Fruit fly (Drosophila melanogaster): Measurements from ENCODE around the gene CG3919.

CG3919 gene

DNA sequence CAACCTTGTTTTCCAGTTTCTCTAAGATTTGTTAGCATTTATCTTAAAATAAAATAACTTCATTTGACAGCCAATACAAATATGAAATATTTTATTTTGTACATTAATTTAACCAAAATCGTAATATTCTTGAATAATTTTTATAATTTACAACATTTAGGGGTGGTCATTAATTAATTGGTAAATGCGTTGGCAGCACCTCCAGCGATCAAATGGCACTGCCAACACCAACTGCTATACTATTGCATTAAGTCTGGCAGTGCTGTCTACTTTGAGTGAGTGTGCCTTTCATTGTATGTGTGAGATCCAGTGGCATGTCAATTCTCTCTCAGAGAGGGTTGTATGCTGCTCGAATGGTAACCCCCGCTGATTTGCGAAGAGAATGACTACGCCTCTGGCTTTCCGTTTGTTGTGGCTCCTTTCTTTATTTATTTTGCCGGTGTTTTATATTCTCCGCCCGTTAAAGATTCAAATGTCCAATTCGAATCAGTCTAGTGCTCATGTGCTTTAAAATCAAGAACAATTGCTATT is at the start of gene CG3919:
Gene CG3919, plus strand, starts transcription at position 481 of the 531 bp plus-strand sequence.
- TF ChIP-seq Hr96 (GFP tag; optimal IDR thresholded peaks at IDR 0.05) = no peak
- peak; percentile 45 for TF ChIP-seq CG12768 (GFP tag; optimal IDR thresholded peaks at IDR 0.05)
- TF ChIP-seq cnc (optimal IDR thresholded peaks at IDR 0.05) = no peak
- TF ChIP-seq CG7101 (tag; optimal IDR thresholded peaks at IDR 0.05) = peak; percentile 59
- peak; percentile 50 for TF ChIP-seq CG7045 (GFP tag; optimal IDR thresholded peaks at IDR 0.05)
- TF ChIP-seq pad (GFP tag; optimal IDR thresholded peaks at IDR 0.05) = peak; percentile 45
- TF ChIP-seq CG14711 (tag; optimal IDR thresholded peaks at IDR 0.05) = peak; percentile 13
- no peak for TF ChIP-seq ovo (GFP tag; optimal IDR thresholded peaks at IDR 0.05)
- TF ChIP-seq toe (GFP tag; optimal IDR thresholded peaks at IDR 0.05) = peak; percentile 65
- no peak for TF ChIP-seq tj (GFP tag; optimal IDR thresholded peaks at IDR 0.05)
- TF ChIP-seq Clk (GFP tag; optimal IDR thresholded peaks at IDR 0.05) = no peak
- peak; percentile 57 for TF ChIP-seq CG5204 (GFP tag; optimal IDR thresholded peaks at IDR 0.05)
- TF ChIP-seq cic (GFP tag; optimal IDR thresholded peaks at IDR 0.05) = no peak
- TF ChIP-seq CG33017 (tag; optimal IDR thresholded peaks at IDR 0.05) = no peak
- TF ChIP-seq CG1620 (GFP tag; optimal IDR thresholded peaks at IDR 0.05) = peak; percentile 34
- peak; percentile 40 for TF ChIP-seq CG11617 (GFP tag; optimal IDR thresholded peaks at IDR 0.05)
- TF ChIP-seq Crg-1 (GFP tag; optimal IDR thresholded peaks at IDR 0.05) = no peak
- TF ChIP-seq bab1 (GFP tag; optimal IDR thresholded peaks at IDR 0.05) = peak; percentile 49
- peak; percentile 14 for TF ChIP-seq Mnt (GFP tag; optimal IDR thresholded peaks at IDR 0.05)
- TF ChIP-seq kay (GFP tag; ENCODE audit: borderline replicate concordance) = peak; percentile 16

DNA sequence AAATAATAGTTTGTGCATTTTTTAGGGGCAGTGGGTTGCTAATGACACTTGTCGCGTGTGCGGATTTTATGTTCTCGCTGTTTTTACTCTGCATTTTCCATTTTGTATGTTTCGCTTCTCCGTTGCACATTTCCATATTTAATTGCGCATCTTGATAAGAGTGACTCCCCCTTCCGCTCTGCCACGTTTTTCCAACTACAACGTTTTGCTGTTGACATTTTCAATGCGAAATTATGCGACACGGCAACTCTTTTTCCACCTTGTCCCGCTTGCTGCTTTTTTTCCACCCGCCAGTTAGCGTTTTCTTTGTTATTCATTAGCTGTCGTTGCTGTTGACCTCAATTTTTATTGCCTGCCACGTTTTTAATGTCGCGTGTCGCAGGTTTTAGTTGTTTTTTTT is 48.4 kb upstream of the CG3919 start:
- TF ChIP-seq Mnt (GFP tag; optimal IDR thresholded peaks at IDR 0.05) (no peak), bab1 (GFP tag; optimal IDR thresholded peaks at IDR 0.05) (no peak), CG7101 (tag; optimal IDR thresholded peaks at IDR 0.05) (no peak), CG33017 (tag; optimal IDR thresholded peaks at IDR 0.05) (no peak), toe (GFP tag; optimal IDR thresholded peaks at IDR 0.05) (no peak), tj (GFP tag; optimal IDR thresholded peaks at IDR 0.05) (peak; percentile 81), CG14711 (tag; optimal IDR thresholded peaks at IDR 0.05) (peak; percentile 58), ovo (GFP tag; optimal IDR thresholded peaks at IDR 0.05) (no peak), CG11617 (GFP tag; optimal IDR thresholded peaks at IDR 0.05) (no peak), CG7045 (GFP tag; optimal IDR thresholded peaks at IDR 0.05) (no peak)

DNA sequence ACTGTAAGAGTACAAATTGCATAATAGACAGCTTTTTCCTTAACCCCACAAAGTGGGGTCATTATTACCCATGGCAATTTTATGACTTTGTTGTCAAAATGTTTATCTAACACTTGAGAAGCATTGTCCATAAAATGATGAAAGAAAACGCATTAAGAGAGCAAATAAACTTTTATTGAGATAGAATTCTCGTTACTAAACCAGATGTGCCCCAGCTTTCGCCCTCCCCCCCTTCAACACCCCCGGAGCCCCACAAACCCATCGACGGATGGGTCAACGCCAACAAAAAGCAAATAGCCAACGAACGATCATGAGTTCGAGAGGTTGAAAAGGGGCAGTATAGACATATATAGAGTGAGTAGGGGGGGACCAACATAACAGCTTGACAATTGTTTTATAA is 47.8 kb upstream of the CG3919 start:
- TF ChIP-seq Mnt (GFP tag; optimal IDR thresholded peaks at IDR 0.05) (no peak), toe (GFP tag; optimal IDR thresholded peaks at IDR 0.05) (no peak), CG7045 (GFP tag; optimal IDR thresholded peaks at IDR 0.05) (no peak), Clk (GFP tag; optimal IDR thresholded peaks at IDR 0.05) (no peak), Crg-1 (GFP tag; optimal IDR thresholded peaks at IDR 0.05) (no peak), cnc (optimal IDR thresholded peaks at IDR 0.05) (no peak), cic (GFP tag; optimal IDR thresholded peaks at IDR 0.05) (no peak), pad (GFP tag; optimal IDR thresholded peaks at IDR 0.05) (no peak), kay (GFP tag; ENCODE audit: borderline replicate concordance) (no peak), CG33017 (tag; optimal IDR thresholded peaks at IDR 0.05) (no peak), CG12768 (GFP tag; optimal IDR thresholded peaks at IDR 0.05) (no peak), CG5204 (GFP tag; optimal IDR thresholded peaks at IDR 0.05) (no peak), CG14711 (tag; optimal IDR thresholded peaks at IDR 0.05) (no peak), ovo (GFP tag; optimal IDR thresholded peaks at IDR 0.05) (no peak)

DNA sequence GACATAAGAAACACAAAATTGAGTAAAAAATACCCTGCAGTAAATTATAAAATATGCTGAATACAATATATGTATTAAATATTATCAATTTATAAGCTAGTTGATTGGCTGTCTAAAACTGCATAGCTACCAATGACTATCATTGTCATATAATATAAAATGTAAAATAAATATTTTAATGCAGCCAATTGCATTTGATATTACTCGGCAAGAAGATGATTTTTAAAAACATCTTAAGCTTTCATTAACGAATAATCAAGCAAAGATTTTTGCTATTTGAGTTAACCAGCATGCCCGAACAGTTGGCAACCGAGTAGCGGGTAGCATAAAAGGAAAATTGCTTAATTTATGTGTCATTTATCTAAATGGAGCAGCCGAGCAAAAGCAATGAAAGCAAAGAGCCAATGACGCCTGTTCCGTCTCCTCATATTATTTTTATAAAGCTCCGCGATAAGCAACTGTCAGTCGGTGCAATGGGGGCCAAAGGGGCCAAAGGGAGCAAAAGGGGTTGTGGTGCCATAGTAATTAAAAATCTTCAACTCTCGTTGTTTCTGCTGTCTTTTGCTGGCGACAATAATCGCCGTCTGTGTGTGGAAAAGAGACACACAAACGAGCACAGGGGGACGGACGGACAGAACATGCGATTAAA is 47.2 kb upstream of the CG3919 start:
- TF ChIP-seq Mnt (GFP tag; optimal IDR thresholded peaks at IDR 0.05) (no peak), tj (GFP tag; optimal IDR thresholded peaks at IDR 0.05) (peak; percentile 3)

DNA sequence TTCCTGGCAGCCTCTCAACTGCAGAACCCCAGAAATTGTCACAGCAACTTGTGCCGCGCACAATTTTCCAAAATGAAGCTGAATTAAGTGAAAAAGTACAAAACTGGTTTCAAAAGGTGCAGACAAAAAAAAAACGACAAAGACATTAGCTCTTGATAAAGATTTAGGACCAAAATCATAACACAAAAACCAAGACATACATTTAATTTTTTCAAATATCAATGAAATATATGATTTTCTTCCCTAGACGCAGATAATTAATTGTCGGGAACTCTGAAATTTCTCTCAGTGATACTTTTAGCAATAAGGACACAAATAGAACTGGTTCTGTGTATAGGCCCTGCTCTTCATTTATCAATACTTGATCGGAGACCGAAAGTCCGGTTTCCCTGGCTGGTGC is 45.7 kb upstream of the CG3919 start:
- TF ChIP-seq CG11617 (GFP tag; optimal IDR thresholded peaks at IDR 0.05) (no peak), CG1620 (GFP tag; optimal IDR thresholded peaks at IDR 0.05) (no peak), Hr96 (GFP tag; optimal IDR thresholded peaks at IDR 0.05) (no peak), Crg-1 (GFP tag; optimal IDR thresholded peaks at IDR 0.05) (no peak), CG5204 (GFP tag; optimal IDR thresholded peaks at IDR 0.05) (no peak), CG7045 (GFP tag; optimal IDR thresholded peaks at IDR 0.05) (no peak), pad (GFP tag; optimal IDR thresholded peaks at IDR 0.05) (no peak), cnc (optimal IDR thresholded peaks at IDR 0.05) (no peak), ovo (GFP tag; optimal IDR thresholded peaks at IDR 0.05) (no peak)

DNA sequence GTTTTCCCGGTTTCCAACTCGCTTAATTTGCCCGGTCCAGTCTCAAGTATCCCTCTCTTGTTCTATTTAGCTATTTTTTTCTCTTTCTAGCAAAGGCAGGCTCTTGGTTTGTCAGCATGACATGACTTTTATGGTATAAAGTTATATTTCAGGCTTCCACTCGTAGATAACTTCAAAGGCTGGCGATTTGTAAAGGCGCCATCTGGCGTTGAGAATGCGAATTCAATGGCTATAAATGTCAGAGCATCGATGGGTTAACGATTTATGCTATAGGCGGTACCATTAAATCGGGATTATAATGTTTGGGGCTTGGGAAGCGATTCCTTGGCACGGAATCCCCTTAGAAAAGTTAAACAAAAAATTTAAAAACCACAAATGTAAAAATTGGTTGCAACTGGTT is 45.0 kb upstream of the CG3919 start:
- TF ChIP-seq CG7045 (GFP tag; optimal IDR thresholded peaks at IDR 0.05) = no peak
- TF ChIP-seq CG7101 (tag; optimal IDR thresholded peaks at IDR 0.05) = no peak
- no peak for TF ChIP-seq Hr96 (GFP tag; optimal IDR thresholded peaks at IDR 0.05)
- TF ChIP-seq CG12768 (GFP tag; optimal IDR thresholded peaks at IDR 0.05) = no peak
- no peak for TF ChIP-seq Mnt (GFP tag; optimal IDR thresholded peaks at IDR 0.05)
- TF ChIP-seq kay (GFP tag; ENCODE audit: borderline replicate concordance) = no peak

DNA sequence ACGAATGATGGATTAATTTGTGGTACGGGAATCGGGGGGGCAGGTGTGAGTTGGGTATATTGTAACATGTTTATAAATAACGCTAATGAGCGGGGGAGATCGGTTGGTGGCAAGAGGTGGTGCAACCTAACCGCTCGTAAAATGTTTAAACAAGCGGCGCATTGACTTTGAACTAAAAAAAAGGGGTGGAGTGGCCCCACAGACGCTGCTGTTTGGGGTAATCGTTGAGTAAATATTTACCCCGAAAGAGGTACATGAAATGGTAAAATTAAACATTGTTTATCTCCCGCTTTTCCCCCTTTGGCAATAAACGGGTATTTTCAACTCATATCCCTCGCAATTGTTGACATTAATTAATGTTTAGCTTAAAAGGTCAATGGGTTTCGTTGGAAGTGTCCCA is 44.3 kb upstream of the CG3919 start:
- TF ChIP-seq Clk (GFP tag; optimal IDR thresholded peaks at IDR 0.05) (no peak), cic (GFP tag; optimal IDR thresholded peaks at IDR 0.05) (no peak), toe (GFP tag; optimal IDR thresholded peaks at IDR 0.05) (no peak)
